Fruit fly (Drosophila melanogaster) Kc167 (cell line): ENCODE data around the gene CG14204.

Experiments
- Myc ChIP-seq: fragments of >200 bp; optimal IDR thresholded peaks from 2 replicates; lab custom pipeline; 2017; ENCODE audit warnings: missing external identifiers
- insv ChIP-seq: fragments of >200 bp; optimal IDR thresholded peaks from 3 replicates; lab custom pipeline; 2018; ENCODE audit warnings: missing external identifiers

- TF ChIP-seq Myc (no peak), insv (no peak)
Observed at dm6 chrX:19605915-19606314, 22.5 kb downstream of the CG14204 start.
